Fruit fly (Drosophila melanogaster): ENCODE measurements around the gene Trc8.

Trc8 gene

DNA sequence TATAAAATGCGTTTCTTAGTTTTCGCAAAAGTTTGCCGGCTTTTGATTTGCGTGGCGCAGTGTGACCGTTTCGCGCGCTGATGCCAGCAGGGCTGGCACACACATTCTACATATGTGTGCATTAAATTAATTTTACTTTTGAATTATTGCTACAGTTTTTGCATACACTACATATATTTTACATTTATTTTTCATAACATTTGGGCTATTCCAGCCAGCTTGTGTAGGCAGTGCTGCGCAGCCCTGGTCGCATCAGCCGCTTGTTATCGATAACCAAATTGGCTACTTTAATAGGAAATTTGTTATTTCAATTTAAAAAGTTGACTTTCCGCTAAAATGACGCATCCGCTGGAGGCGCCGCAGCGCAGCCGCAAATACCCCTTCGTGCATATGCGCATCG, 14.4 kb downstream of the Trc8 start, which contains the start of the genes CG2321 and CG2006 (continued):
- TF ChIP-seq Trl (optimal IDR thresholded peaks at IDR 0.05) (no peak), Trl (GFP tag; optimal IDR thresholded peaks at IDR 0.05) (peak; percentile 66), Rfx (GFP tag; IDR thresholded peaks at IDR 0.05) (peak; percentile 81), CG1792 (GFP tag; optimal IDR thresholded peaks at IDR 0.05) (peak; percentile 20), wdn (GFP tag; IDR thresholded peaks at IDR 0.05) (no peak), CG18476 (GFP tag; optimal IDR thresholded peaks at IDR 0.05) (peak; percentile 7), B-H2 (GFP tag; optimal IDR thresholded peaks at IDR 0.05) (peak; percentile 71), chn (GFP tag; optimal IDR thresholded peaks at IDR 0.05) (peak; percentile 55), Optix (GFP tag; IDR thresholded peaks at IDR 0.05) (no peak), CG8290 (GFP tag; optimal IDR thresholded peaks at IDR 0.05) (peak; percentile 9), CG8290 (tag; optimal IDR thresholded peaks at IDR 0.05) (no peak), br (optimal IDR thresholded peaks at IDR 0.05) (no peak), B-H1 (GFP tag; IDR thresholded peaks at IDR 0.05) (peak; percentile 20; the same call in 1 of the 3 replicates), CG13624 (GFP tag; optimal IDR thresholded peaks at IDR 0.05) (peak; percentile 65), her (GFP tag; optimal IDR thresholded peaks at IDR 0.05) (no peak), odd (GFP tag; optimal IDR thresholded peaks at IDR 0.05) (no peak), CG34224 (GFP tag; IDR thresholded peaks at IDR 0.05; ENCODE audit: partially characterized antibody) (peak; percentile 80), Xbp1 (GFP tag; optimal IDR thresholded peaks at IDR 0.05) (peak; percentile 78), CG17186 (GFP tag; optimal IDR thresholded peaks at IDR 0.05) (peak; percentile 76), CHES-1-like (GFP tag; optimal IDR thresholded peaks at IDR 0.05) (peak; percentile 41), gfzf (GFP tag; optimal IDR thresholded peaks at IDR 0.05) (peak; percentile 73), CG10543 (GFP tag; optimal IDR thresholded peaks at IDR 0.05) (peak; percentile 17), btn (GFP tag; optimal IDR thresholded peaks at IDR 0.05) (no peak), dysf (GFP tag; IDR thresholded peaks at IDR 0.05) (peak; percentile 73), gcm2 (GFP tag; optimal IDR thresholded peaks at IDR 0.05) (no peak), Dfd (GFP tag; optimal IDR thresholded peaks at IDR 0.05) (no peak), psq (GFP tag; optimal IDR thresholded peaks at IDR 0.05) (no peak), Hmr (GFP tag; optimal IDR thresholded peaks at IDR 0.05) (peak; percentile 66), nmo (GFP tag; optimal IDR thresholded peaks at IDR 0.05) (peak; percentile 70), az2 (GFP tag; optimal IDR thresholded peaks at IDR 0.05) (peak; percentile 40), pan (optimal IDR thresholded peaks at IDR 0.05) (no peak), pan (GFP tag; optimal IDR thresholded peaks at IDR 0.05 in 1 of 2, IDR thresholded peaks at IDR 0.05 in 1 of 2) (peak in 1 of 2 experiments; percentile 55), exex (tag; optimal IDR thresholded peaks at IDR 0.05) (no peak), CG12942 (GFP tag; optimal IDR thresholded peaks at IDR 0.05) (no peak), CG4404 (GFP tag; IDR thresholded peaks at IDR 0.05) (no peak), klu (GFP tag; IDR thresholded peaks at IDR 0.05) (no peak), NfI (GFP tag; optimal IDR thresholded peaks at IDR 0.05) (peak; percentile 50), luna (GFP tag; optimal IDR thresholded peaks at IDR 0.05) (no peak), CG2712 (tag; optimal IDR thresholded peaks at IDR 0.05) (peak; percentile 78), CG6813 (GFP tag; optimal IDR thresholded peaks at IDR 0.05) (no peak), CG11560 (tag; IDR thresholded peaks at IDR 0.05) (no peak), aop (GFP tag; IDR thresholded peaks at IDR 0.05) (no peak), tup (GFP tag; optimal IDR thresholded peaks at IDR 0.05) (no peak), trem (tag; optimal IDR thresholded peaks at IDR 0.05) (peak; percentile 67), Scr (GFP tag; IDR thresholded peaks at IDR 0.05; ENCODE audit: partially characterized antibody) (peak; percentile 57), CG6654 (GFP tag; optimal IDR thresholded peaks at IDR 0.05) (no peak), ab (GFP tag; optimal IDR thresholded peaks at IDR 0.05) (no peak), nom (GFP tag; optimal IDR thresholded peaks at IDR 0.05) (peak; percentile 14), gsb-n (tag; optimal IDR thresholded peaks at IDR 0.05) (no peak), Mrtf (GFP tag; IDR thresholded peaks at IDR 0.05) (peak; percentile 52; the same call in 1 of the 3 replicates), Lpt (GFP tag; optimal IDR thresholded peaks at IDR 0.05) (no peak), pum (GFP tag; optimal IDR thresholded peaks at IDR 0.05) (peak; percentile 48), Nf-YA (GFP tag; IDR thresholded peaks at IDR 0.05) (0 out of 2 replicates have a peak, but pooled peaks have one; percentile 31)
